Worm (Caenorhabditis elegans) whole organism, L4 larva: ENCODE results near the gene srz-83.

Experiments
- R02D3.7 ChIP-seq: fragments of 150-350 bp; sonication (generic microtip); optimal IDR thresholded peaks from 3 replicates; lab custom pipeline; 2014; ENCODE audit warnings: missing biosample characterization, missing genetic modification characterization
- Y105C5A.15 ChIP-seq: fragments of 200-800 bp; sonication (Bioruptor generic); IDR thresholded peaks from 2 replicates; pipeline ENCODE4 v1.3.6; 2022; ENCODE audit warnings: missing genetic modification characterization, missing compliant biosample characterization
- Y48G9A.11 ChIP-seq: fragments of 200-800 bp; sonication (Bioruptor generic); IDR thresholded peaks from 2 replicates; pipeline ENCODE4 v1.3.6; 2022; ENCODE audit warnings: missing genetic modification reagents, missing genetic modification characterization, missing compliant biosample characterization
- ZK337.2 ChIP-seq: fragments of 200-800 bp; sonication (Bioruptor generic); IDR thresholded peaks from 2 replicates; pipeline ENCODE4 v1.3.6; 2022; ENCODE audit warnings: missing genetic modification reagents, missing genetic modification characterization, missing compliant biosample characterization
- aha-1 ChIP-seq: fragments of 150-350 bp; peaks from one replicate; lab custom pipeline; 2014; ENCODE audit warnings: missing biosample characterization, missing genetic modification characterization
- arid-1 ChIP-seq: fragments of 200-800 bp; sonication (Bioruptor generic); conservative IDR thresholded peaks from 2 replicates; pipeline ENCODE4 v1.3.6; 2022; ENCODE audit warnings: missing genetic modification reagents, missing genetic modification characterization, missing compliant biosample characterization
- ceh-28 ChIP-seq: fragments of 150-350 bp; optimal IDR thresholded peaks from 2 replicates; lab custom pipeline; 2014; ENCODE audit warnings: missing biosample characterization, missing genetic modification reagents, missing genetic modification characterization
- ceh-32 ChIP-seq: sonication (generic microtip); optimal IDR thresholded peaks from 2 replicates; lab custom pipeline; 2016; ENCODE audit warnings: mild to moderate bottlenecking, missing genetic modification characterization, missing compliant biosample characterization; ENCODE audit not compliant: poor library complexity
- ceh-44 ChIP-seq: fragments of 200-800 bp; sonication (Bioruptor generic); IDR thresholded peaks from 2 replicates; pipeline ENCODE4 v1.3.6; 2022; ENCODE audit warnings: missing genetic modification reagents, missing genetic modification characterization, missing compliant biosample characterization
- ctbp-1 ChIP-seq: fragments of 200-800 bp; sonication (Bioruptor generic); IDR thresholded peaks from 2 replicates; pipeline ENCODE4 v1.3.6; 2022; ENCODE audit warnings: missing genetic modification reagents, missing genetic modification characterization, missing compliant biosample characterization
- daf-12 ChIP-seq: fragments of 150-350 bp; optimal IDR thresholded peaks from 2 replicates; lab custom pipeline; 2014; ENCODE audit warnings: missing biosample characterization, missing genetic modification reagents, missing genetic modification characterization
- egl-27 ChIP-seq: sonication (generic microtip); optimal IDR thresholded peaks from 3 replicates; lab custom pipeline; 2017; ENCODE audit warnings: missing biosample characterization, missing genetic modification reagents, missing genetic modification characterization
- hlh-11 ChIP-seq: fragments of 200-800 bp; sonication (Bioruptor generic); optimal IDR thresholded peaks from 2 replicates; lab custom pipeline; 2018; ENCODE audit warnings: mild to moderate bottlenecking, missing genetic modification characterization, missing compliant biosample characterization
- jun-1 ChIP-seq: fragments of 150-350 bp; optimal IDR thresholded peaks from 2 replicates; lab custom pipeline; 2014; ENCODE audit warnings: missing biosample characterization, missing genetic modification reagents, missing genetic modification characterization
- lim-7 ChIP-seq: fragments of 200-800 bp; sonication (Bioruptor generic); IDR thresholded peaks from 2 replicates; pipeline ENCODE4 v1.3.6; 2022; ENCODE audit warnings: missing genetic modification characterization, missing compliant biosample characterization
- lin-1 ChIP-seq: fragments of 200-800 bp; sonication (Bioruptor generic); IDR thresholded peaks from 2 replicates; pipeline ENCODE4 v1.3.6; 2022; ENCODE audit warnings: missing genetic modification reagents, missing genetic modification characterization, missing compliant biosample characterization
- lin-13 ChIP-seq: fragments of 150-350 bp; optimal IDR thresholded peaks from 2 replicates; lab custom pipeline; 2014; ENCODE audit warnings: missing biosample characterization, missing genetic modification reagents, missing genetic modification characterization
- lin-39 ChIP-seq: fragments of 150-350 bp; optimal IDR thresholded peaks from 2 replicates; lab custom pipeline; 2014; ENCODE audit warnings: missing biosample characterization, missing genetic modification reagents, missing genetic modification characterization
- lir-3 ChIP-seq: sonication (generic microtip); optimal IDR thresholded peaks from 2 replicates; lab custom pipeline; 2016; ENCODE audit warnings: mild to moderate bottlenecking, missing genetic modification characterization, missing compliant biosample characterization
- madf-5 ChIP-seq, 2 experiments: fragments of 200-800 bp; sonication (Bioruptor generic); IDR thresholded peaks; 2 replicates each; pipeline ENCODE4 v1.3.6; 2022; ENCODE audit warnings: missing compliant biosample characterization in 2 of 2, missing genetic modification characterization in 2 of 2
- mdl-1 ChIP-seq, 2 experiments: fragments of 150-350 bp in 1 of 2; sonication (generic microtip) in 1 of 2; optimal IDR thresholded peaks; 2 replicates each; lab custom pipeline; 2014 to 2017; ENCODE audit warnings: missing biosample characterization in 2 of 2, missing genetic modification characterization in 2 of 2
- mdt-29 ChIP-seq: fragments of 200-800 bp; sonication (Bioruptor generic); IDR thresholded peaks from 2 replicates; pipeline ENCODE4 v1.3.6; 2022; ENCODE audit warnings: missing genetic modification reagents, missing genetic modification characterization, missing compliant biosample characterization
- nhr-11 ChIP-seq: fragments of 150-350 bp; optimal IDR thresholded peaks from 2 replicates; lab custom pipeline; 2014; ENCODE audit warnings: missing biosample characterization, missing genetic modification characterization
- nhr-25 ChIP-seq: sonication (generic microtip); optimal IDR thresholded peaks from 2 replicates; lab custom pipeline; 2017; ENCODE audit warnings: missing genetic modification characterization, mild to moderate bottlenecking, missing compliant biosample characterization, antibody characterized with exemption, moderate library complexity, borderline replicate concordance; ENCODE audit not compliant: insufficient read depth
- nhr-6 ChIP-seq: fragments of 150-350 bp; optimal IDR thresholded peaks from 2 replicates; lab custom pipeline; 2014; ENCODE audit warnings: missing biosample characterization, missing genetic modification characterization
- pha-4 ChIP-seq, 2 experiments: fragments of 150-350 bp in 1 of 2; fragments of 200-800 bp in 1 of 2; sonication (Bioruptor generic) in 1 of 2; IDR thresholded peaks in 1 of 2; optimal IDR thresholded peaks in 1 of 2; 2 replicates each; pipeline versions ENCODE4 v1.3.6 to Lab custom; 2014 to 2022; ENCODE audit warnings: missing genetic modification characterization in 2 of 2, missing genetic modification reagents in 2 of 2, missing biosample characterization in 1 of 2, missing compliant biosample characterization in 1 of 2
- pqm-1 ChIP-seq: sonication (generic microtip); optimal IDR thresholded peaks from 2 replicates; lab custom pipeline; 2017; ENCODE audit warnings: missing biosample characterization, missing genetic modification characterization
- rbr-2 ChIP-seq: sonication (generic microtip); optimal IDR thresholded peaks from 2 replicates; lab custom pipeline; 2016; ENCODE audit warnings: missing genotype, missing genetic modification characterization, missing compliant biosample characterization
- sdz-12 ChIP-seq: fragments of 200-800 bp; sonication (Bioruptor generic); optimal IDR thresholded peaks from 2 replicates; lab custom pipeline; 2018; ENCODE audit warnings: mild to moderate bottlenecking, missing genetic modification characterization, missing compliant biosample characterization
- set-16 ChIP-seq: fragments of 200-800 bp; sonication (Bioruptor generic); IDR thresholded peaks from 2 replicates; pipeline ENCODE4 v1.3.6; 2022; ENCODE audit warnings: missing genetic modification reagents, missing genetic modification characterization, missing compliant biosample characterization
- snpc-4 ChIP-seq: fragments of 150-350 bp; optimal IDR thresholded peaks from 2 replicates; lab custom pipeline; 2014; ENCODE audit warnings: missing biosample characterization, missing genetic modification characterization
- spr-3 ChIP-seq: fragments of 200-800 bp; sonication (Bioruptor generic); optimal IDR thresholded peaks from 2 replicates; lab custom pipeline; 2018; ENCODE audit warnings: mild to moderate bottlenecking, missing genetic modification characterization, missing compliant biosample characterization
- tra-1 ChIP-seq: fragments of 200-800 bp; sonication (Bioruptor generic); IDR thresholded peaks from 2 replicates; pipeline ENCODE4 v1.3.6; 2022; ENCODE audit warnings: missing genetic modification reagents, missing genetic modification characterization, missing compliant biosample characterization
- unc-130 ChIP-seq: sonication (generic microtip); optimal IDR thresholded peaks from 2 replicates; lab custom pipeline; 2016; ENCODE audit warnings: missing genetic modification reagents, missing genetic modification characterization, missing compliant biosample characterization
- unc-62 ChIP-seq, 3 experiments: fragments of 150-350 bp in 1 of 3; sonication (generic microtip); optimal IDR thresholded peaks in 2 of 3; peaks in 1 of 3; 1 replicate in 1 of 3; 2 replicates in 2 of 3; lab custom pipeline; 2014 to 2017; ENCODE audit warnings: missing biosample characterization in 3 of 3, missing genetic modification characterization in 3 of 3, missing genetic modification reagents in 3 of 3, missing genotype in 1 of 3
- zip-2 ChIP-seq: fragments of 150-350 bp; optimal IDR thresholded peaks from 2 replicates; lab custom pipeline; 2014; ENCODE audit warnings: missing biosample characterization, missing genetic modification characterization

Gene srz-83

DNA sequence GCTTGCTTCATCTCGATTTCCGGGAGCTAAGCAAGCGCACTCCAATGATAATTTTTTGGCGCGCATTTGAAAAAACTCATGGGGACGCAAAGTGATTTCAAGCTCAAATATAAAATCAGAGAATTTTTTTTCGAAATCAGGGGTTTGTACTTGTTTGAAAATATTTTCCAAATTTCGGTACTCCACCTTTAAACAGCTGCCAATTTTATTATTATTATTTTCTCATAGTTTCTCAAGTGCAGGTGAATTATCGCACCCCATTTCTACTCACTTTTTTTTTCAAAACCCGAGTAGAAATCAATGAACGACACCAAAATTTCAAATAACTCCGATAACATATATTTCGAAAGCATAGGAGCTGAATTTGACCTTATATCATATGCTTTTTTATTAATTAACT lies at the start of gene srz-83:
Gene srz-83 (plus strand): TSS at position 301 of the 400 bp plus-strand sequence.
- no peak for TF ChIP-seq unc-130 (GFP tag; lab: Kevin White, UChicago)
- TF ChIP-seq ceh-32 (tag; lab: Kevin White, UChicago) = no peak
- TF ChIP-seq, all 104 proteins: peak for 0

ce11 chrIV:3463254-3463653 lies 41.0 kb upstream of the srz-83 start, which contains the start of gene F58E2.4:
TSS of gene F58E2.4 (plus strand) at chrIV:3463387.
- TF ChIP-seq mdt-29 (GFP tag; lab: Robert Waterston, UW) = no peak
- peak; percentile 19 for TF ChIP-seq aha-1
- no peak for TF ChIP-seq spr-3 (GFP tag; lab: Kevin White, UChicago)
- TF ChIP-seq nhr-25 = no peak

- TF ChIP-seq lir-3 (tag; lab: Kevin White, UChicago) = no peak
- no peak for TF ChIP-seq ceh-44 (GFP tag; lab: Robert Waterston, UW)
- TF ChIP-seq rbr-2 (tag; lab: Kevin White, UChicago) = no peak
- TF ChIP-seq lim-7 (GFP tag; lab: Robert Waterston, UW) = no peak
- no peak for TF ChIP-seq lin-1 (GFP tag; lab: Robert Waterston, UW)
- no peak for TF ChIP-seq Y48G9A.11 (GFP tag; lab: Robert Waterston, UW)
- TF ChIP-seq arid-1 = no peak
- TF ChIP-seq mdt-29 (GFP tag; lab: Robert Waterston, UW) = no peak
- no peak for TF ChIP-seq ceh-28 (tag; lab: Kevin White, UChicago)
These were observed 37.1 kb upstream of the srz-83 start, which contains the start of gene F58E2.3 for ce11 chrIV:3467128-3467527. TSS of gene F58E2.3 (plus strand) at chrIV:3467428.

ce11 chrIV:3467751-3468150 lies 36.5 kb upstream of the srz-83 start:
- TF ChIP-seq nhr-6 (tag; lab: Kevin White, UChicago) = no peak
- TF ChIP-seq unc-62 (GFP tag; optimal IDR thresholded peaks at IDR 0.05 in 1 of 2; lab: Kevin White, UChicago) = peak in 1 of 2 experiments; percentile 91
- no peak for TF ChIP-seq unc-62 (tag; optimal IDR thresholded peaks at IDR 0.05; lab: Kevin White, UChicago)

ce11 chrIV:3469742-3470141 lies 34.5 kb upstream of the srz-83 start, which contains the start of gene F58E2.2:
TSS of gene F58E2.2 (plus strand) at chrIV:3470042.
- no peak for TF ChIP-seq mdl-1 (tag; optimal IDR thresholded peaks at IDR 0.05; lab: Kevin White, UChicago)
- TF ChIP-seq pqm-1 (tag; lab: Kevin White, UChicago) = no peak
- TF ChIP-seq madf-5 (GFP tag; IDR thresholded peaks at IDR 0.05; lab: Robert Waterston, UW) = no peak
- TF ChIP-seq R02D3.7 (tag; lab: Kevin White, UChicago) = no peak
- no peak for TF ChIP-seq egl-27 (tag; lab: Kevin White, UChicago)
- no peak for TF ChIP-seq pha-4 (GFP tag; IDR thresholded peaks at IDR 0.05; lab: Robert Waterston, UW)
- TF ChIP-seq pha-4 (tag; optimal IDR thresholded peaks at IDR 0.05; lab: Kevin White, UChicago) = no peak
- TF ChIP-seq Y105C5A.15 (GFP tag; lab: Robert Waterston, UW) = no peak
- no peak for TF ChIP-seq tra-1 (GFP tag; lab: Robert Waterston, UW)
- TF ChIP-seq hlh-11 = no peak
- TF ChIP-seq ctbp-1 (GFP tag; lab: Robert Waterston, UW) = no peak
- no peak for TF ChIP-seq zip-2 (tag; lab: Kevin White, UChicago)
- TF ChIP-seq ZK337.2 (GFP tag; lab: Robert Waterston, UW) = no peak
- no peak for TF ChIP-seq lin-39 (tag; lab: Kevin White, UChicago)
- no peak for TF ChIP-seq set-16 (GFP tag; lab: Robert Waterston, UW)

DNA sequence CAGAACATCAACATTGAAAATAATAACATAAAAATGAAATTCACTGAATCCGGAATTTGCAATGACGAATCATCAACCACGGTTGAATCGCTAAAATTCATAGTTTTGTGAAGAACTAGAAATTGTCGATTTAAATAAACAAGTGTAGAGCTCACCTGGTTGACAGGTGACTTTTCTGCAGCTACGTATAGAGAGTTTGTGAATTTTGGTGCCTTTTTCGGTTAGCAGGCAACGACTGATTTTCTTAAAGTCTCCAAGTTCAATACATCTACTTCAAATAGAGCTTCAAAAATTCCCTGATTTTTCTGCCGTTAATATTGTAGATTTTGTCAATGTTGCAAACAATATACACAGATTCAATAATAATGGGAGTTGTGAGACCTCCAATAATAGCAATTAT lies 27.1 kb upstream of the srz-83 start, which contains the start of gene srz-69:
Gene srz-69 (minus strand): TSS at position 101 of the 400 bp plus-strand sequence.
- no peak for TF ChIP-seq daf-12 (tag; lab: Kevin White, UChicago)
- TF ChIP-seq nhr-11 = no peak
- TF ChIP-seq jun-1 (tag; lab: Kevin White, UChicago) = no peak
- TF ChIP-seq lim-7 (GFP tag; lab: Robert Waterston, UW) = no peak
- no peak for TF ChIP-seq snpc-4 (tag; lab: Kevin White, UChicago)
- TF ChIP-seq lin-13 (GFP tag; lab: Kevin White, UChicago) = no peak
- no peak for TF ChIP-seq lir-3 (tag; lab: Kevin White, UChicago)
- TF ChIP-seq sdz-12 (GFP tag; lab: Kevin White, UChicago) = no peak
